Fruit fly (Drosophila melanogaster) whole organism, embryonic: Measurements from ENCODE around the gene CG15140.

ENCODE experiments used
- Ada2b ChIP-seq: fragments of 200-800 bp; sonication (Bioruptor generic); IDR thresholded peaks from 2 replicates; pipeline ENCODE4 v1.3.6; 2022; ENCODE audit warnings: missing biosample characterization, missing genetic modification characterization
- BtbVII ChIP-seq: fragments of 200-800 bp; sonication (Bioruptor generic); optimal IDR thresholded peaks from 3 replicates; lab custom pipeline; 2017; ENCODE audit warnings: missing biosample characterization, mild to moderate bottlenecking, missing genetic modification characterization
- C15 ChIP-seq: fragments of 200-800 bp; sonication (Bioruptor generic); IDR thresholded peaks from 3 replicates; pipeline ENCODE4 v1.3.6; 2022; ENCODE audit warnings: missing biosample characterization, missing genetic modification characterization
- CG10147 ChIP-seq: fragments of 200-800 bp; sonication (Bioruptor generic); optimal IDR thresholded peaks from 2 replicates; lab custom pipeline; 2019; ENCODE audit warnings: missing biosample characterization, mild to moderate bottlenecking, missing genetic modification characterization, moderate library complexity
- CG10209 ChIP-seq: fragments of 200-800 bp; sonication (Bioruptor generic); optimal IDR thresholded peaks from 3 replicates; lab custom pipeline; 2017; ENCODE audit warnings: missing biosample characterization, mild to moderate bottlenecking, missing genetic modification characterization, missing genetic modification reagents
- CG10366 ChIP-seq: fragments of 200-800 bp; sonication (Bioruptor generic); IDR thresholded peaks from 2 replicates; pipeline ENCODE4 v1.3.6; 2022; ENCODE audit warnings: missing biosample characterization, missing genetic modification characterization
- CG10431 ChIP-seq: fragments of 200-800 bp; sonication (Bioruptor generic); optimal IDR thresholded peaks from 3 replicates; lab custom pipeline; 2018; ENCODE audit warnings: missing biosample characterization, mild to moderate bottlenecking, missing genetic modification characterization
- CG12299 ChIP-seq: fragments of 200-800 bp; sonication (Bioruptor generic); optimal IDR thresholded peaks from 2 replicates; lab custom pipeline; 2018; ENCODE audit warnings: missing biosample characterization, mild to moderate bottlenecking, missing genetic modification characterization
- CG13287 ChIP-seq: fragments of 200-800 bp; sonication (Bioruptor generic); IDR thresholded peaks from 2 replicates; pipeline ENCODE4 v1.3.6; 2022; ENCODE audit warnings: missing biosample characterization, missing genetic modification characterization; ENCODE audit not compliant: partially characterized antibody
- CG13894 ChIP-seq: fragments of 200-800 bp; sonication (Bioruptor generic); optimal IDR thresholded peaks from 3 replicates; lab custom pipeline; 2018; ENCODE audit warnings: missing biosample characterization, mild to moderate bottlenecking, missing genetic modification characterization, moderate library complexity
- CG1529 ChIP-seq: fragments of 200-800 bp; sonication (Bioruptor generic); optimal IDR thresholded peaks from 3 replicates; lab custom pipeline; 2018; ENCODE audit warnings: missing biosample characterization, missing genetic modification characterization
- CG15696 ChIP-seq: fragments of 200-800 bp; sonication (Bioruptor generic); optimal IDR thresholded peaks from 2 replicates; lab custom pipeline; 2019; ENCODE audit warnings: missing biosample characterization, mild to moderate bottlenecking, missing genetic modification characterization, moderate library complexity
- CG18262 ChIP-seq: fragments of 200-800 bp; optimal IDR thresholded peaks from 3 replicates; lab custom pipeline; 2019; ENCODE audit warnings: missing biosample characterization, mild to moderate bottlenecking, missing genetic modification characterization, moderate library complexity
- CG2199 ChIP-seq: fragments of 200-800 bp; sonication (Bioruptor generic); IDR thresholded peaks from 3 replicates; pipeline ENCODE4 v1.3.6; 2022; ENCODE audit warnings: missing biosample characterization, missing genetic modification characterization
- CG3407 ChIP-seq: fragments of 200-800 bp; sonication (Bioruptor generic); optimal IDR thresholded peaks from 2 replicates; lab custom pipeline; 2018; ENCODE audit warnings: missing biosample characterization, mild to moderate bottlenecking, missing genetic modification characterization
- CG3847 ChIP-seq: fragments of 200-800 bp; sonication (Bioruptor generic); IDR thresholded peaks from 2 replicates; pipeline ENCODE4 v1.3.6; 2022; ENCODE audit warnings: missing biosample characterization, missing genetic modification characterization
- CG4360 ChIP-seq: fragments of 200-800 bp; sonication (Bioruptor generic); IDR thresholded peaks from 2 replicates; pipeline ENCODE4 v1.3.6; 2022; ENCODE audit warnings: missing biosample characterization, missing genetic modification characterization
- CG6175 ChIP-seq: fragments of 200-800 bp; sonication (Bioruptor generic); IDR thresholded peaks from 3 replicates; pipeline ENCODE4 v1.3.6; 2022; ENCODE audit warnings: missing biosample characterization, missing genetic modification characterization
- CG7556 ChIP-seq: fragments of 200-800 bp; sonication (Bioruptor generic); optimal IDR thresholded peaks from 2 replicates; lab custom pipeline; 2017; ENCODE audit warnings: missing biosample characterization, mild to moderate bottlenecking, missing genetic modification characterization
- CG7839 ChIP-seq: fragments of 200-800 bp; sonication (Bioruptor generic); optimal IDR thresholded peaks from 3 replicates; lab custom pipeline; 2018; ENCODE audit warnings: missing biosample characterization, mild to moderate bottlenecking, missing genetic modification characterization, moderate library complexity
- CG8478 ChIP-seq: fragments of >200 bp; optimal IDR thresholded peaks from 2 replicates; lab custom pipeline; 2018
- CG8924 ChIP-seq: fragments of 200-800 bp; optimal IDR thresholded peaks from 3 replicates; lab custom pipeline; 2019; ENCODE audit warnings: missing biosample characterization, mild to moderate bottlenecking, missing genetic modification characterization, moderate library complexity
- CG8944 ChIP-seq: fragments of 200-800 bp; sonication (Bioruptor generic); optimal IDR thresholded peaks from 3 replicates; lab custom pipeline; 2016; ENCODE audit warnings: missing biosample characterization, missing genetic modification characterization
- CoRest ChIP-seq: fragments of 200-800 bp; sonication (Bioruptor generic); optimal IDR thresholded peaks from 3 replicates; lab custom pipeline; 2018; ENCODE audit warnings: missing biosample characterization, mild to moderate bottlenecking, missing genetic modification characterization, moderate library complexity
- GATAe ChIP-seq: fragments of 200-800 bp; sonication (Bioruptor generic); conservative IDR thresholded peaks from 2 replicates; pipeline ENCODE4 v1.3.6; 2022; ENCODE audit warnings: missing biosample characterization, missing genetic modification characterization
- HmgD ChIP-seq: fragments of 200-800 bp; sonication (Bioruptor generic); optimal IDR thresholded peaks from 3 replicates; lab custom pipeline; 2016; ENCODE audit warnings: missing biosample characterization, missing genetic modification characterization
- Kr ChIP-seq: fragments of 200-800 bp; sonication (Bioruptor generic); optimal IDR thresholded peaks from 2 replicates; lab custom pipeline; 2017; ENCODE audit warnings: missing biosample characterization, mild to moderate bottlenecking, missing genetic modification characterization
- Mad ChIP-seq: fragments of 200-800 bp; sonication (Bioruptor generic); optimal IDR thresholded peaks from 2 replicates; lab custom pipeline; 2016; ENCODE audit warnings: missing biosample characterization, missing genetic modification characterization
- Meics ChIP-seq: fragments of 200-800 bp; sonication (Bioruptor generic); optimal IDR thresholded peaks from 2 replicates; lab custom pipeline; 2017; ENCODE audit warnings: missing biosample characterization, mild to moderate bottlenecking, missing genetic modification characterization
- NC2β ChIP-seq: fragments of 200-800 bp; sonication (Bioruptor generic); optimal IDR thresholded peaks from 2 replicates; lab custom pipeline; 2016; ENCODE audit warnings: missing biosample characterization, missing genetic modification characterization
- Neu2 ChIP-seq: fragments of 200-800 bp; sonication (Bioruptor generic); optimal IDR thresholded peaks from 3 replicates; lab custom pipeline; 2016; ENCODE audit warnings: missing biosample characterization, missing genetic modification characterization, borderline replicate concordance
- NfI ChIP-seq: fragments of 200-800 bp; sonication (Bioruptor generic); optimal IDR thresholded peaks from 3 replicates; lab custom pipeline; 2018; ENCODE audit warnings: missing biosample characterization, mild to moderate bottlenecking, missing genetic modification characterization, moderate library complexity
- PHDP ChIP-seq: fragments of 200-800 bp; sonication (Bioruptor generic); optimal IDR thresholded peaks from 3 replicates; lab custom pipeline; 2018; ENCODE audit warnings: missing biosample characterization, mild to moderate bottlenecking, missing genetic modification characterization, moderate library complexity
- Rx ChIP-seq: fragments of 200-800 bp; sonication (Bioruptor generic); IDR thresholded peaks from 2 replicates; pipeline ENCODE4 v1.3.6; 2022; ENCODE audit warnings: missing biosample characterization, missing genetic modification characterization
- abd-A ChIP-seq: fragments of 200-800 bp; sonication (Bioruptor generic); optimal IDR thresholded peaks from 3 replicates; lab custom pipeline; 2019; ENCODE audit warnings: missing biosample characterization, mild to moderate bottlenecking, missing genetic modification characterization, moderate library complexity
- ac ChIP-seq: fragments of 200-800 bp; sonication (Bioruptor generic); optimal IDR thresholded peaks from 3 replicates; lab custom pipeline; 2017; ENCODE audit warnings: missing biosample characterization, mild to moderate bottlenecking, missing genetic modification characterization
- al ChIP-seq: fragments of 200-800 bp; sonication (Bioruptor generic); IDR thresholded peaks from 2 replicates; pipeline ENCODE4 v1.3.6; 2022; ENCODE audit warnings: missing biosample characterization, missing genetic modification characterization
- crol ChIP-seq: fragments of 200-800 bp; sonication (Bioruptor generic); IDR thresholded peaks from 2 replicates; pipeline ENCODE4 v1.3.6; 2022; ENCODE audit warnings: missing biosample characterization, missing genetic modification characterization
- gsb-n ChIP-seq: fragments of 200-800 bp; sonication (Bioruptor generic); optimal IDR thresholded peaks from 3 replicates; lab custom pipeline; 2018; ENCODE audit warnings: missing biosample characterization, mild to moderate bottlenecking, missing genetic modification characterization
- gt ChIP-seq: fragments of 200-800 bp; sonication (Bioruptor generic); IDR thresholded peaks from 2 replicates; pipeline ENCODE4 v1.3.6; 2022; ENCODE audit warnings: missing biosample characterization, missing genetic modification characterization
- h ChIP-seq: fragments of >200 bp; optimal IDR thresholded peaks from 2 replicates; lab custom pipeline; 2017
- her ChIP-seq: fragments of 200-800 bp; sonication (Bioruptor generic); optimal IDR thresholded peaks from 2 replicates; lab custom pipeline; 2016; ENCODE audit warnings: missing biosample characterization, missing genetic modification characterization
- kah ChIP-seq: fragments of 200-800 bp; sonication (Bioruptor generic); optimal IDR thresholded peaks from 2 replicates; lab custom pipeline; 2018; ENCODE audit warnings: missing biosample characterization, mild to moderate bottlenecking, missing genetic modification characterization
- otp ChIP-seq: fragments of 200-800 bp; sonication (Bioruptor generic); IDR thresholded peaks from 3 replicates; pipeline ENCODE4, ENCODE4 v1.3.6; 2022; ENCODE audit warnings: missing biosample characterization, missing genetic modification characterization
- pfk ChIP-seq: fragments of 200-800 bp; sonication (Bioruptor generic); optimal IDR thresholded peaks from 2 replicates; lab custom pipeline; 2018; ENCODE audit warnings: missing biosample characterization, mild to moderate bottlenecking, missing genetic modification characterization, moderate library complexity
- rib ChIP-seq: fragments of 200-800 bp; sonication (Bioruptor generic); IDR thresholded peaks from 2 replicates; pipeline ENCODE4 v1.3.6; 2022; ENCODE audit warnings: missing biosample characterization, missing genetic modification characterization
- seq ChIP-seq: fragments of 200-800 bp; sonication (Bioruptor generic); IDR thresholded peaks from 2 replicates; pipeline ENCODE4 v1.3.6; 2022; ENCODE audit warnings: missing biosample characterization, missing genetic modification characterization
- tin ChIP-seq: fragments of 200-800 bp; sonication (Bioruptor generic); optimal IDR thresholded peaks from 3 replicates; lab custom pipeline; 2016; ENCODE audit warnings: missing biosample characterization, missing genetic modification characterization
- tll ChIP-seq, 2 experiments: fragments of 200-800 bp in 1 of 2; fragments of >200 bp in 1 of 2; sonication (Bioruptor generic) in 1 of 2; optimal IDR thresholded peaks; 2 replicates each; lab custom pipeline; 2017 to 2019; ENCODE audit warnings: missing biosample characterization in 2 of 2, missing genetic modification characterization in 2 of 2, mild to moderate bottlenecking in 1 of 2, moderate library complexity in 1 of 2
- twi ChIP-seq: fragments of 200-800 bp; optimal IDR thresholded peaks from 2 replicates; lab custom pipeline; 2019; ENCODE audit warnings: missing biosample characterization, mild to moderate bottlenecking, missing genetic modification characterization, moderate library complexity
- vfl ChIP-seq: fragments of 200-800 bp; sonication (Bioruptor generic); optimal IDR thresholded peaks from 2 replicates; lab custom pipeline; 2016; ENCODE audit warnings: missing biosample characterization, missing genetic modification characterization
- zen ChIP-seq: fragments of 200-800 bp; sonication (Bioruptor generic); optimal IDR thresholded peaks from 3 replicates; lab custom pipeline; 2018; ENCODE audit warnings: missing biosample characterization, mild to moderate bottlenecking, missing genetic modification characterization, moderate library complexity
- zfh1 ChIP-seq: fragments of 200-800 bp; sonication (Bioruptor generic); IDR thresholded peaks from 3 replicates; pipeline ENCODE4 v1.3.6; 2022; ENCODE audit warnings: missing biosample characterization, missing genetic modification characterization

The CG15140 gene

dm6 chr2L:17260577-17260976 lies 25.5 kb upstream of the CG15140 start, which contains the start of gene beat-IIIc (continued):
- TF ChIP-seq CG8478 (lab: Kevin White, UChicago): no peak
- TF ChIP-seq Meics: no peak
- no peak for TF ChIP-seq seq (GFP tag; lab: Robert Waterston, UW)
- no peak for TF ChIP-seq CG12299 (tag; lab: Kevin White, UChicago)
- TF ChIP-seq GATAe (GFP tag; lab: Robert Waterston, UW): no peak; the same call in 1 of the 2 replicates
- peak; percentile 6 for TF ChIP-seq Mad
- TF ChIP-seq kah (GFP tag; lab: Kevin White, UChicago): no peak
- no peak for TF ChIP-seq vfl (GFP tag; lab: Kevin White, UChicago)
- TF ChIP-seq CG18262: peak; percentile 11
- TF ChIP-seq Rx (GFP tag; lab: Robert Waterston, UW): peak; percentile 4; the same call in 1 of the 2 replicates
- TF ChIP-seq NfI (GFP tag; lab: Kevin White, UChicago): peak; percentile 47
- TF ChIP-seq CG6175: no peak
- no peak for TF ChIP-seq Ada2b
- TF ChIP-seq CG7839 (tag; lab: Kevin White, UChicago): peak; percentile 13
- peak; percentile 9 for TF ChIP-seq ac
- peak; percentile 50 for TF ChIP-seq PHDP
- no peak for TF ChIP-seq otp (GFP tag; lab: Robert Waterston, UW)
- TF ChIP-seq gsb-n (tag; lab: Kevin White, UChicago): peak; percentile 39
- TF ChIP-seq HmgD (GFP tag; lab: Kevin White, UChicago): peak; percentile 39
- no peak for TF ChIP-seq CG8944 (GFP tag; lab: Kevin White, UChicago)
- TF ChIP-seq crol (GFP tag; lab: Robert Waterston, UW): no peak; the same call in 1 of the 2 replicates
- TF ChIP-seq CG2199 (GFP tag; lab: Robert Waterston, UW): peak; percentile 97
- peak; percentile 20 for TF ChIP-seq her
- TF ChIP-seq CoRest (tag; lab: Kevin White, UChicago): peak; percentile 2
- TF ChIP-seq gt (GFP tag; lab: Robert Waterston, UW): no peak
- peak; percentile 4 for TF ChIP-seq CG10431 (GFP tag; lab: Kevin White, UChicago)
- no peak for TF ChIP-seq Neu2 (GFP tag; lab: Kevin White, UChicago)
- no peak for TF ChIP-seq CG3407 (GFP tag; lab: Kevin White, UChicago)

- TF ChIP-seq CG8924 (tag; lab: Kevin White, UChicago) (no peak), CG13287 (GFP tag; lab: Robert Waterston, UW) (no peak), CG4360 (GFP tag; lab: Robert Waterston, UW) (peak; percentile 67; the same call in 1 of the 2 replicates), CG13894 (tag; lab: Kevin White, UChicago) (no peak), CG10209 (GFP tag; lab: Kevin White, UChicago) (no peak), pfk (GFP tag; lab: Kevin White, UChicago) (no peak), CG3847 (GFP tag; lab: Robert Waterston, UW) (no peak), C15 (GFP tag; lab: Robert Waterston, UW) (no peak), CG1529 (GFP tag; lab: Kevin White, UChicago) (no peak), zen (tag; lab: Kevin White, UChicago) (peak; percentile 45), al (GFP tag; lab: Robert Waterston, UW) (no peak), tll (GFP tag; optimal IDR thresholded peaks at IDR 0.05; lab: Kevin White, UChicago) (peak in 1 of 2 experiments; percentile 93), CG7556 (GFP tag; lab: Kevin White, UChicago) (no peak), zfh1 (GFP tag; lab: Robert Waterston, UW) (no peak), CG10366 (GFP tag; lab: Robert Waterston, UW) (no peak), tin (GFP tag; lab: Kevin White, UChicago) (no peak), CG10147 (GFP tag; lab: Kevin White, UChicago) (no peak), BtbVII (GFP tag; lab: Kevin White, UChicago) (no peak), twi (tag; lab: Kevin White, UChicago) (no peak), CG15696 (peak; percentile 62), h (no peak), abd-A (tag; lab: Kevin White, UChicago) (peak; percentile 21), NC2β (GFP tag; lab: Kevin White, UChicago) (no peak), rib (GFP tag; lab: Robert Waterston, UW) (no peak), Kr (GFP tag; lab: Kevin White, UChicago) (peak; percentile 31)
Observed at dm6 chr2L:17262231-17262630, 23.8 kb upstream of the CG15140 start.
